Worm (Caenorhabditis elegans): ENCODE measurements around the gene enri-2.

DNA sequence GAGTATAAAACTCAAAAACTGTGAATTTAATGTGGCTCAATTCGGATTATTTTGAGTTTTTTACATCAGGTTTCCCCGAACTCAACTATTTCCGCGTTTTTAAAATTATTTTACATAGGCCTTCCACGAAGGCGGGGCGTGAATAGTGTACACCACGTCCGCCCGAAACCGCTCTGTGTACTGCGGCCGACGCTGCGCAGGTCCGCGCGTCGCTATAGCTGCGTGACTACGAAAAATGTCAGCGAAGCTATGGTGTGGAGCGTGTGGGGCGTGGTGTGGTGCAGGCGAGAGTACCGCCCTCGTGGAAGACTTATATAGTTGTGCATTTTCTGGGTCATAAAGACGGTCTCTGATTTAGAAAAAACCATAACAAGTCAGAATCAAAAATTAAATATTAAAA lies 27.8 kb upstream of the enri-2 start:
- TF ChIP-seq nhr-77 (tag; optimal IDR thresholded peaks at IDR 0.05): no peak
- no peak for TF ChIP-seq skn-1 (tag; optimal IDR thresholded peaks at IDR 0.05)
- no peak for TF ChIP-seq unc-39 (tag; optimal IDR thresholded peaks at IDR 0.05)
- no peak for TF ChIP-seq ztf-11 (tag; optimal IDR thresholded peaks at IDR 0.05)
- no peak for TF ChIP-seq jun-1 (tag; optimal IDR thresholded peaks at IDR 0.05)
- no peak for TF ChIP-seq pqm-1 (tag; optimal IDR thresholded peaks at IDR 0.05)
- no peak for TF ChIP-seq nhr-28 (tag; optimal IDR thresholded peaks at IDR 0.05)
- TF ChIP-seq aly-2 (tag; optimal IDR thresholded peaks at IDR 0.05): no peak

Measured in whole organism, L3 larva.